Worm (Caenorhabditis elegans): ENCODE data around the gene C28H8.2.

C28H8.2 gene

DNA sequence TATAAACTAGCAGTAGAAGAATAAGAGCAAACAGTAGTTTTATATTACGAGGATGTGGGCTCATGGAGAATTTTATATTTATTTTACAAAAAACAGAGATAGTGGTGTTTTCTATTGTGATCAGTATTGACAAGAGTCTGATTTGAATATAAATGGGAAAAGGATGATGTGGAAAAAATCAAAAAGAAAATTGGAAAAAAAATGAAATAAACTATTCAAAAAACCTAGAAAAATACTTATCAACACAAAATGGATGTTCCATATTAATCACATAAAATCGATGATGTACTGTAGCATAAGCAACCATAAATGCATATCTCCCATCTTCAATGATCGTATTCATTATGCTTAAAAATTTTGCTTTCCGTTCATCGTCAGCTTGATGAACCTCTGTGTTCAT is 33.2 kb upstream of the C28H8.2 start, which contains the start of gene C28H8.7:
Gene C28H8.7 (minus strand): TSS at position 101 of the 400 bp plus-strand sequence.
- TF ChIP-seq aha-1 (tag; optimal IDR thresholded peaks at IDR 0.05) (no peak), zip-4 (GFP tag; optimal IDR thresholded peaks at IDR 0.05) (no peak), elt-2 (tag; optimal IDR thresholded peaks at IDR 0.05) (no peak), lin-39 (tag; optimal IDR thresholded peaks at IDR 0.05) (no peak), ceh-88 (GFP tag; IDR thresholded peaks at IDR 0.05) (no peak), ets-5 (GFP tag; IDR thresholded peaks at IDR 0.05) (no peak), F16B12.6 (tag; optimal IDR thresholded peaks at IDR 0.05) (no peak), fos-1 (tag; optimal IDR thresholded peaks at IDR 0.05) (no peak), dsc-1 (tag; optimal IDR thresholded peaks at IDR 0.05) (no peak)

DNA sequence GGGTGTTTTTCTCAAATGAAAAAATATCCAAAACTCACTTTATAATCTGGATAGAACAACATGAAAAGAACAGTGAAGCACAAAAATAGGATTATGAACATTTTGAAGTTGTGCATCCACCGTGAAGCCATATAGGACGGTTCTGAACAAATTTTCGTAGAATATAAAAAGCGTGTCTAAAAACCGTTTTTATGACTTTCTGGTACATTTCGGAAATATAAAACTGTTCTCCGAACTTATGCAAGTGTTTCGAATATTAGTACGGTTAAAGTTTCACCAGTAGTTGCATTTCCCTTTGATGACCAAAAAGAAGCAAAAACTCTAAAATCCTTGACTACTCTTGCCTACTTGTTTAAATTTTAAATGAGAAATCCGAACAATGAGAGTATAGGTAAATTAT is 31.4 kb upstream of the C28H8.2 start, which contains the start of gene C28H8.8:
Gene C28H8.8 (minus strand): TSS at position 101 of the 400 bp plus-strand sequence.
- TF ChIP-seq efl-3 (GFP tag; optimal IDR thresholded peaks at IDR 0.05) (no peak), elt-3 (tag; optimal IDR thresholded peaks at IDR 0.05) (no peak), jun-1 (tag; optimal IDR thresholded peaks at IDR 0.05) (no peak), lin-15B (tag; optimal IDR thresholded peaks at IDR 0.05) (no peak), dsc-1 (tag; optimal IDR thresholded peaks at IDR 0.05) (no peak), irx-1 (tag; optimal IDR thresholded peaks at IDR 0.05) (no peak), efl-1 (optimal IDR thresholded peaks at IDR 0.05) (no peak), efl-1 (GFP tag; optimal IDR thresholded peaks at IDR 0.05 in 1 of 2) (no peak), isw-1 (GFP tag; IDR thresholded peaks at IDR 0.05) (no peak), zag-1 (tag; optimal IDR thresholded peaks at IDR 0.05) (no peak), hlh-4 (tag; optimal IDR thresholded peaks at IDR 0.05) (no peak), grh-1 (GFP tag; IDR thresholded peaks at IDR 0.05) (no peak)

DNA sequence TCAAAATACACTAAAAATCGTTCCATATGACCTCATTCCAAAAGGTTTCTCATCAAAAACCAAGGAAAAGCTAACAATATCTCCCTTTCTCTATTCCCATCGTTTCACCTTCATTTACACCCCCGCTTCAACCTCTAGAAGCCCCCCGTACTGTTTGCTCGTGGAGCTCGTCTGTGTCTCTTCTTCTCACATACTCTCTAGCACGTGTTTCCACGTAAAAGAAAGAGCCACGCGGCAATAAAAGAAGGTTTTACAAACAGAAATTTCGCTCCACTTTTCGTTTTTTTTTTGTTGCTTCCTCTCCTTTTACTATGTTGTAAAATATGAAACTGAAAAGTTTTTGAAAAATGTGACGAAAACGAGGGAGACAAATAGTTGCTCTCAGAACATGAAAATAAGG is 27.2 kb upstream of the C28H8.2 start:
- TF ChIP-seq efl-1 (optimal IDR thresholded peaks at IDR 0.05) (no peak), efl-1 (GFP tag; optimal IDR thresholded peaks at IDR 0.05 in 1 of 2) (peak in 1 of 2 experiments; percentile 39), mdl-1 (tag; optimal IDR thresholded peaks at IDR 0.05) (peak in 1 of 2 experiments; percentile 21), jun-1 (tag; optimal IDR thresholded peaks at IDR 0.05) (no peak), F16B12.6 (tag; optimal IDR thresholded peaks at IDR 0.05) (no peak), nhr-28 (tag; optimal IDR thresholded peaks at IDR 0.05) (no peak), rnt-1 (tag; optimal IDR thresholded peaks at IDR 0.05) (no peak), ztf-11 (tag; optimal IDR thresholded peaks at IDR 0.05) (no peak), sptf-1 (tag; optimal IDR thresholded peaks at IDR 0.05) (no peak), pag-3 (tag; optimal IDR thresholded peaks at IDR 0.05; ENCODE audit: borderline replicate concordance, insufficient read depth) (no peak), lsy-2 (tag; optimal IDR thresholded peaks at IDR 0.05) (no peak), dpl-1 (GFP tag; optimal IDR thresholded peaks at IDR 0.05) (no peak), mep-1 (tag; optimal IDR thresholded peaks at IDR 0.05) (no peak), mef-2 (tag; optimal IDR thresholded peaks at IDR 0.05) (no peak), hlh-17 (GFP tag; optimal IDR thresholded peaks at IDR 0.05; ENCODE audit: borderline replicate concordance) (no peak), lin-14 (GFP tag; optimal IDR thresholded peaks at IDR 0.05) (peak; percentile 32), fkh-10 (GFP tag; optimal IDR thresholded peaks at IDR 0.05) (no peak), ceh-88 (GFP tag; IDR thresholded peaks at IDR 0.05) (no peak), nhr-77 (tag; optimal IDR thresholded peaks at IDR 0.05) (peak; percentile 41), lir-3 (tag; optimal IDR thresholded peaks at IDR 0.05; ENCODE audit: poor library complexity) (no peak)

DNA sequence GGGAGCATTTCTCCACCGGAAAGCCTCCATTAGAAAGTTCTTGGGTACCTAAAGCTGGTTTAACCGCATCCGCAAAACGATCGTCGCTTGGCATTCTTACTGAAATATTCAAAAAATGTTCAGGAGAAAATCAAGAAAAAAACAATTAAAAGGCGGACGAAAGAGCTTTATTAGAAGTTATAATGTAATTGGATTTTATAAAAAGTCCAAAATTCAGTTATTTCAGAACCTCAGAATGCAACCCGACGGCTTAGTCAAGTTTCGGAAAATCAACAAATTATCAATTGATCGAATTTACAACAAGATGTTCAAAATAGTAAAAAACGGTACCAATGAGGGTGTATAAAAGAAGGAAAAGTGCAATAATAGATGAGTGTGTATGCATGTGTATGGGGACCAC is 24.2 kb upstream of the C28H8.2 start, which contains the start of gene pxl-1:
Gene pxl-1 (minus strand): TSS at position 101 of the 400 bp plus-strand sequence.
- no peak for TF ChIP-seq lsy-2 (tag; optimal IDR thresholded peaks at IDR 0.05)
- no peak for TF ChIP-seq C34B4.2 (tag; optimal IDR thresholded peaks at IDR 0.05)
- TF ChIP-seq lin-35 (GFP tag; optimal IDR thresholded peaks at IDR 0.05) = no peak
